Fruit fly (Drosophila melanogaster): ENCODE measurements around the gene CG33725.
A peak's percentile ranks its signal among the peaks of the same experiment; 100 is the strongest.

CG33725 gene

DNA sequence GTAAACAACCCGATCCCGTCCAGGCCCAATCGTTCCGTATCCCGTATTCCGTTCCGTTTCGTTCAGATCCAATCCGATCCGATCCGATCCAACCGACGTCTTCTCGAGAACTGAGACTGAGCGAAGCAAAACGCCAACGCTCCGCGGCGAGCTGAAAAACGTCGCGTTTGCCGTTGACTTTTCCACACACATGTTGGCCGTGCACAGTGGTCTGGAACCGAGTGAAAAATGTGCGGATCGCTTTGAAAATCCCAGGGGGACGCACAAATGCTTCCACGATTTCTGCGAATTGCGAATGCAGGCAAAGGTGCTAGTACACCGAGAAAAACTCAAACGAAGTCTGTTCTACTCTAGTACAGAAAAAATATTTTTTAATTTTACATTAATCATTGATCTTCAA, 2.5 kb downstream of the CG33725 start, which contains the start of gene CG10663 (continued):
- TF ChIP-seq CG3281 (GFP tag; optimal IDR thresholded peaks at IDR 0.05), result no peak
- TF ChIP-seq CG8089 (GFP tag; optimal IDR thresholded peaks at IDR 0.05), result no peak
- TF ChIP-seq amos (GFP tag; IDR thresholded peaks at IDR 0.05; ENCODE audit: partially characterized antibody), result no peak; the same call in 1 of the 2 replicates
- TF ChIP-seq jing (GFP tag; optimal IDR thresholded peaks at IDR 0.05), result no peak
- TF ChIP-seq NC2α (GFP tag; optimal IDR thresholded peaks at IDR 0.05), result no peak
- peak; percentile 13 for TF ChIP-seq CG6254 (GFP tag; optimal IDR thresholded peaks at IDR 0.05)
- peak; percentile 14 for TF ChIP-seq cg (GFP tag; optimal IDR thresholded peaks at IDR 0.05)
- peak; percentile 85 for TF ChIP-seq CG11504 (tag; optimal IDR thresholded peaks at IDR 0.05)
- TF ChIP-seq CG2120 (GFP tag; optimal IDR thresholded peaks at IDR 0.05), result no peak
- TF ChIP-seq Adf1 (GFP tag; IDR thresholded peaks at IDR 0.05), result peak; percentile 52; the same call in 1 of the 2 replicates
- TF ChIP-seq tap (tag; optimal IDR thresholded peaks at IDR 0.05), result no peak
- no peak for TF ChIP-seq Ptx1 (GFP tag; IDR thresholded peaks at IDR 0.05)
- no peak for TF ChIP-seq CG7372 (GFP tag; IDR thresholded peaks at IDR 0.05)
- TF ChIP-seq E2f2 (GFP tag; IDR thresholded peaks at IDR 0.05), result peak; percentile 24; the same call in 1 of the 2 replicates
- TF ChIP-seq CG14014 (GFP tag; IDR thresholded peaks at IDR 0.05), result peak; percentile 32; the same call in 1 of the 2 replicates
- no peak for TF ChIP-seq CG8359 (GFP tag; optimal IDR thresholded peaks at IDR 0.05; ENCODE audit: borderline replicate concordance)
- TF ChIP-seq HLH3B (GFP tag; IDR thresholded peaks at IDR 0.05), result peak; percentile 45
- no peak for TF ChIP-seq CG31365 (tag; optimal IDR thresholded peaks at IDR 0.05)
- TF ChIP-seq CG7963 (GFP tag; IDR thresholded peaks at IDR 0.05; ENCODE audit: partially characterized antibody), result peak; percentile 53; the same call in 2 of the 3 replicates
- peak; percentile 1 for TF ChIP-seq Xbp1 (GFP tag; optimal IDR thresholded peaks at IDR 0.05)
- TF ChIP-seq onecut (GFP tag; IDR thresholded peaks at IDR 0.05), result 0 out of 2 replicates have a peak, but pooled peaks have one; percentile 25
- TF ChIP-seq CG12391 (tag; optimal IDR thresholded peaks at IDR 0.05), result peak; percentile 11
- no peak for TF ChIP-seq CG2116 (GFP tag; optimal IDR thresholded peaks at IDR 0.05)
- TF ChIP-seq sim (GFP tag; IDR thresholded peaks at IDR 0.05), result 0 out of 2 replicates have a peak, but pooled peaks have one; percentile 54
- TF ChIP-seq CG9932 (GFP tag; IDR thresholded peaks at IDR 0.05), result no peak
- peak; percentile 33 for TF ChIP-seq CG11723 (GFP tag; optimal IDR thresholded peaks at IDR 0.05)
- TF ChIP-seq lab (GFP tag; optimal IDR thresholded peaks at IDR 0.05), result no peak
- TF ChIP-seq klu (GFP tag; IDR thresholded peaks at IDR 0.05), result no peak
- TF ChIP-seq ewg (GFP tag; optimal IDR thresholded peaks at IDR 0.05), result no peak
- TF ChIP-seq lilli (GFP tag; optimal IDR thresholded peaks at IDR 0.05), result peak; percentile 5
- 0 out of 2 replicates have a peak, but pooled peaks have one; percentile 18 for TF ChIP-seq sob (GFP tag; IDR thresholded peaks at IDR 0.05)
- peak; percentile 80 for TF ChIP-seq sens (GFP tag)
- no peak for TF ChIP-seq Lhr (GFP tag; optimal IDR thresholded peaks at IDR 0.05)
- peak; percentile 81 for TF ChIP-seq Deaf1 (tag; optimal IDR thresholded peaks at IDR 0.05)
- TF ChIP-seq bsh (GFP tag; optimal IDR thresholded peaks at IDR 0.05), result peak; percentile 15 to 28
- no peak for TF ChIP-seq run (tag; optimal IDR thresholded peaks at IDR 0.05)
- TF ChIP-seq CG11398 (GFP tag; optimal IDR thresholded peaks at IDR 0.05), result no peak
- TF ChIP-seq Ssrp (tag; optimal IDR thresholded peaks at IDR 0.05), result no peak
- no peak for TF ChIP-seq CG12236 (GFP tag; optimal IDR thresholded peaks at IDR 0.05)
- TF ChIP-seq Ets65A (GFP tag), result no peak
- TF ChIP-seq fd96Cb (tag; optimal IDR thresholded peaks at IDR 0.05), result no peak
- peak; percentile 89 for TF ChIP-seq Jarid2 (GFP tag; optimal IDR thresholded peaks at IDR 0.05)
- no peak for TF ChIP-seq bigmax (GFP tag; optimal IDR thresholded peaks at IDR 0.05)
- TF ChIP-seq lov (optimal IDR thresholded peaks at IDR 0.05), result no peak
- no peak for TF ChIP-seq lov (GFP tag; IDR thresholded peaks at IDR 0.05)
- TF ChIP-seq Camta (GFP tag; optimal IDR thresholded peaks at IDR 0.05), result no peak
- TF ChIP-seq CG18476 (GFP tag; optimal IDR thresholded peaks at IDR 0.05), result no peak
- no peak for TF ChIP-seq CG4424 (GFP tag; optimal IDR thresholded peaks at IDR 0.05)
- TF ChIP-seq gt (GFP tag; IDR thresholded peaks at IDR 0.05), result no peak
- TF ChIP-seq pho (GFP tag; optimal IDR thresholded peaks at IDR 0.05), result no peak
- TF ChIP-seq kah (GFP tag; optimal IDR thresholded peaks at IDR 0.05), result peak; percentile 15
